Fruit fly (Drosophila melanogaster) whole organism, adult: ENCODE data around the gene Pep.

Experiments
- CG11617 ChIP-seq: fragments of 200-800 bp; sonication (Bioruptor generic); optimal IDR thresholded peaks from 2 replicates; lab custom pipeline; 2017; ENCODE audit warnings: mild to moderate bottlenecking, missing biosample characterization, missing genetic modification reagents, missing genetic modification characterization
- CG12768 ChIP-seq: fragments of 200-800 bp; sonication (Bioruptor generic); optimal IDR thresholded peaks from 2 replicates; lab custom pipeline; 2017; ENCODE audit warnings: missing biosample characterization, missing genetic modification characterization, mild to moderate bottlenecking, moderate library complexity, missing genetic modification reagents
- CG14711 ChIP-seq: fragments of 200-800 bp; sonication (Bioruptor generic); optimal IDR thresholded peaks from 2 replicates; lab custom pipeline; 2018; ENCODE audit warnings: missing biosample characterization, mild to moderate bottlenecking, missing genetic modification characterization, moderate library complexity
- CG1620 ChIP-seq: fragments of 200-800 bp; sonication (Bioruptor generic); optimal IDR thresholded peaks from 2 replicates; lab custom pipeline; 2016; ENCODE audit warnings: missing biosample characterization, missing genetic modification characterization
- CG5204 ChIP-seq: fragments of 200-800 bp; sonication (Bioruptor generic); optimal IDR thresholded peaks from 2 replicates; lab custom pipeline; 2016; ENCODE audit warnings: missing biosample characterization, missing genetic modification characterization
- CG7101 ChIP-seq: fragments of 200-800 bp; sonication (Bioruptor generic); optimal IDR thresholded peaks from 2 replicates; lab custom pipeline; 2018; ENCODE audit warnings: missing biosample characterization, mild to moderate bottlenecking, missing genetic modification characterization, moderate library complexity
- Crg-1 ChIP-seq: fragments of 200-800 bp; sonication (Bioruptor generic); optimal IDR thresholded peaks from 2 replicates; lab custom pipeline; 2016; ENCODE audit warnings: missing biosample characterization, missing genetic modification characterization
- Mnt ChIP-seq: fragments of 200-800 bp; sonication (Bioruptor generic); optimal IDR thresholded peaks from 2 replicates; lab custom pipeline; 2016; ENCODE audit warnings: missing biosample characterization, mild to moderate bottlenecking, missing genetic modification characterization
- bab1 ChIP-seq: fragments of 200-800 bp; sonication (Bioruptor generic); optimal IDR thresholded peaks from 3 replicates; lab custom pipeline; 2019; ENCODE audit warnings: missing biosample characterization, mild to moderate bottlenecking, missing genetic modification characterization, moderate library complexity
- cic ChIP-seq: fragments of 200-800 bp; sonication (Bioruptor generic); optimal IDR thresholded peaks from 2 replicates; lab custom pipeline; 2017; ENCODE audit warnings: missing biosample characterization, mild to moderate bottlenecking, missing genetic modification characterization, moderate library complexity
- cnc ChIP-seq, 2 experiments: fragments of >200 bp; optimal IDR thresholded peaks; 2 replicates each; lab custom pipeline; 2017
- kay ChIP-seq: fragments of 200-800 bp; sonication (Bioruptor generic); peaks from one replicate; lab custom pipeline; 2016; ENCODE audit warnings: missing biosample characterization, missing genetic modification characterization, borderline replicate concordance
- toe ChIP-seq: fragments of 200-800 bp; sonication (Bioruptor generic); optimal IDR thresholded peaks from 2 replicates; lab custom pipeline; 2016; ENCODE audit warnings: missing biosample characterization, missing genetic modification characterization

- TF ChIP-seq CG14711 (tag; lab: Kevin White, UChicago) (no peak), CG7101 (no peak), CG5204 (no peak), CG11617 (GFP tag; lab: Kevin White, UChicago) (no peak), toe (GFP tag; lab: Kevin White, UChicago) (no peak), Mnt (GFP tag; lab: Kevin White, UChicago) (no peak), bab1 (GFP tag; lab: Kevin White, UChicago) (no peak), cic (GFP tag; lab: Kevin White, UChicago) (no peak), CG12768 (GFP tag; lab: Kevin White, UChicago) (no peak), Crg-1 (GFP tag; lab: Kevin White, UChicago) (no peak), kay (GFP tag; lab: Kevin White, UChicago) (no peak), CG1620 (GFP tag; lab: Kevin White, UChicago) (no peak), cnc (optimal IDR thresholded peaks at IDR 0.05; lab: Kevin White, UChicago) (no peak)
Observed at dm6 chr3L:17615838-17616237, 29.0 kb downstream of the Pep start.
